Worm (Caenorhabditis elegans) whole organism, L4/young adult: ENCODE data around the gene F28H7.3.

Experiments used
- dao-5 ChIP-seq: sonication (generic microtip); optimal IDR thresholded peaks from 2 replicates; lab custom pipeline; 2016; ENCODE audit warnings: missing genotype, missing genetic modification characterization, moderate library complexity, missing compliant biosample characterization
- him-1 ChIP-seq: sonication (generic microtip); optimal IDR thresholded peaks from 2 replicates; lab custom pipeline; 2016; ENCODE audit warnings: missing genotype, missing genetic modification reagents, missing genetic modification characterization, missing compliant biosample characterization

DNA sequence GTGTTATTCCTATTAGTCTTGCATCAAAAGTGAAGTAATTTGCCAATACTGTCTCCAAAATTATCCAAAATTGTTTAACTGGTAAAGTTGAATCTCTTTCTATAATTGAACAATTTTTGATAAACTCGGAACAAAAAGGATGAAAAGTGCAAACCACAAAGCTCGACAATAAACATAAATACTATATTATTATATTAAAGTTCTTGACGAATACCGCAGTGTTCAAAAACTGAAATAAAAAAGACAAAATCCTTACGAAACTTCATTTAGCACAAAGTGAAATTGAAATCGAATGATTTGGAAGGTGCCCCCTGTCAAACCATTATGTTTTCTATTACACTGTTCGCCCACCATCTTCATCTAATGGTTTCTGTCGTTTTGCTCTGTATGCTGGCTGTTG lies 9.2 kb downstream of the F28H7.3 start, which contains the start of gene ZC302.3:
- TF ChIP-seq him-1: no peak
- TF ChIP-seq dao-5 (tag; lab: Kevin White, UChicago): no peak
